Fruit fly (Drosophila melanogaster) whole organism, embryonic: ENCODE measurements around the gene Utx.

ENCODE experiments used
- Abd-B ChIP-seq: fragments of 200-800 bp; sonication (Bioruptor generic); optimal IDR thresholded peaks from 2 replicates; lab custom pipeline; 2018; ENCODE audit warnings: missing biosample characterization, mild to moderate bottlenecking, missing genetic modification characterization, moderate library complexity
- CG18011 ChIP-seq: fragments of 200-800 bp; sonication (Bioruptor generic); optimal IDR thresholded peaks from 2 replicates; lab custom pipeline; 2017; ENCODE audit warnings: missing biosample characterization, missing genetic modification characterization, mild to moderate bottlenecking, moderate library complexity, missing genotype
- CG2712 ChIP-seq: fragments of 200-800 bp; optimal IDR thresholded peaks from 3 replicates; lab custom pipeline; 2019; ENCODE audit warnings: missing biosample characterization, mild to moderate bottlenecking, missing genetic modification characterization, moderate library complexity
- CG7372 ChIP-seq: fragments of 200-800 bp; sonication (Bioruptor generic); IDR thresholded peaks from 2 replicates; pipeline ENCODE4 v1.3.6; 2022; ENCODE audit warnings: missing biosample characterization, missing genetic modification characterization
- Dip3 ChIP-seq: fragments of 200-800 bp; sonication (Bioruptor generic); optimal IDR thresholded peaks from 3 replicates; lab custom pipeline; 2016; ENCODE audit warnings: missing biosample characterization, missing genetic modification characterization
- Sox100B ChIP-seq: fragments of 200-800 bp; sonication (Bioruptor generic); optimal IDR thresholded peaks from 3 replicates; lab custom pipeline; 2018; ENCODE audit warnings: missing biosample characterization, mild to moderate bottlenecking, missing genetic modification characterization
- Spps ChIP-seq: fragments of 200-800 bp; sonication (Bioruptor generic); optimal IDR thresholded peaks from 2 replicates; lab custom pipeline; 2018; ENCODE audit warnings: missing biosample characterization, mild to moderate bottlenecking, missing genetic modification characterization
- crc ChIP-seq: fragments of 200-800 bp; sonication (Bioruptor generic); optimal IDR thresholded peaks from 2 replicates; lab custom pipeline; 2016; ENCODE audit warnings: missing biosample characterization, missing genetic modification characterization
- da ChIP-seq: fragments of 200-800 bp; sonication (Bioruptor generic); optimal IDR thresholded peaks from 2 replicates; lab custom pipeline; 2016; ENCODE audit warnings: missing biosample characterization, missing genetic modification characterization
- slp2 ChIP-seq: fragments of 200-800 bp; sonication (Bioruptor generic); optimal IDR thresholded peaks from 2 replicates; lab custom pipeline; 2016; ENCODE audit warnings: missing biosample characterization, missing genetic modification characterization
- unpg ChIP-seq: fragments of 200-800 bp; sonication (Bioruptor generic); optimal IDR thresholded peaks from 3 replicates; lab custom pipeline; 2018; ENCODE audit warnings: missing biosample characterization, mild to moderate bottlenecking, missing genetic modification characterization, moderate library complexity

DNA sequence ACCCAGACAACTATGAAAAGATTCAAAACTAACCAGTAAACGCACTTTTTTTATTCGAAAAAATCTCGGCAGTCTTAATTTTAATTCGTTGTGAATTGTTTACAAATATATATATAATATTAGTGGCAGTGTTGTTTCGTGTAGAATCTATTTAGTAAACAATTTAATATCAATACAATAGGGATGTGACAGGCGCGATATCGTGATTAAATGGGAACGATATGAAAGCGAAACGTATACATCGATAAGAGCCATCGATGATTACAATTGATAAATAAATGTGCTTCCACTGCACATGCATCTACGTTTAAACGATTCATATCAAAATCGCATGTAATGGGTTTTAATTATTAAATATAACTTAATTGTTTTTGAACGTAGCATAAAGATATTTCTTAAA, 1.2 kb downstream of the Utx start:
- TF ChIP-seq unpg (GFP tag; lab: Kevin White, UChicago) (no peak), crc (no peak), Spps (tag; lab: Kevin White, UChicago) (no peak), Abd-B (GFP tag; lab: Kevin White, UChicago) (no peak), CG7372 (no peak), slp2 (GFP tag; lab: Kevin White, UChicago) (no peak), Sox100B (GFP tag; lab: Kevin White, UChicago) (no peak), CG18011 (GFP tag; lab: Kevin White, UChicago) (no peak), da (GFP tag; lab: Kevin White, UChicago) (no peak), Dip3 (GFP tag; lab: Kevin White, UChicago) (no peak), CG2712 (tag; lab: Kevin White, UChicago) (peak; percentile 32)
